Worm (Caenorhabditis elegans) whole organism, L2 larva: ENCODE measurements around the gene irld-47.

Experiments used
- aly-2 ChIP-seq: fragments of 150-350 bp; optimal IDR thresholded peaks from 2 replicates; lab custom pipeline; 2014; ENCODE audit warnings: missing biosample characterization, missing genetic modification characterization
- ama-1 ChIP-seq: fragments of 150-350 bp; optimal IDR thresholded peaks from 2 replicates; lab custom pipeline; 2018; ENCODE audit warnings: inconsistent platforms
- ceh-82 ChIP-seq: fragments of 150-350 bp; optimal IDR thresholded peaks from 2 replicates; lab custom pipeline; 2014; ENCODE audit warnings: missing biosample characterization, missing genetic modification characterization
- fos-1 ChIP-seq: fragments of 150-350 bp; optimal IDR thresholded peaks from 2 replicates; lab custom pipeline; 2014; ENCODE audit warnings: missing biosample characterization, missing genetic modification characterization
- gmeb-1 ChIP-seq: fragments of 150-350 bp; optimal IDR thresholded peaks from 2 replicates; lab custom pipeline; 2014; ENCODE audit warnings: missing biosample characterization, missing genetic modification characterization
- lin-13 ChIP-seq: fragments of 150-350 bp; optimal IDR thresholded peaks from 2 replicates; lab custom pipeline; 2014; ENCODE audit warnings: missing biosample characterization, missing genetic modification reagents, missing genetic modification characterization
- lin-39 ChIP-seq: fragments of 150-350 bp; optimal IDR thresholded peaks from 2 replicates; lab custom pipeline; 2014; ENCODE audit warnings: missing biosample characterization, missing genetic modification reagents, missing genetic modification characterization
- lsy-2 ChIP-seq, 2 experiments: fragments of 150-350 bp in 1 of 2; sonication (generic microtip) in 1 of 2; optimal IDR thresholded peaks; 2 replicates each; lab custom pipeline; 2014 to 2017; ENCODE audit warnings: missing biosample characterization in 2 of 2, missing genetic modification characterization in 2 of 2
- mbf-1 ChIP-seq: sonication (generic microtip); optimal IDR thresholded peaks from 2 replicates; lab custom pipeline; 2017; ENCODE audit warnings: missing biosample characterization, missing genetic modification characterization
- nhr-237 ChIP-seq: fragments of 150-350 bp; optimal IDR thresholded peaks from 2 replicates; lab custom pipeline; 2014; ENCODE audit warnings: missing biosample characterization, missing genetic modification characterization
- skn-1 ChIP-seq: sonication (generic microtip); optimal IDR thresholded peaks from 2 replicates; lab custom pipeline; 2017; ENCODE audit warnings: missing biosample characterization, missing genetic modification characterization
- unc-55 ChIP-seq: fragments of 150-350 bp; sonication (generic microtip); optimal IDR thresholded peaks from 3 replicates; lab custom pipeline; 2014; ENCODE audit warnings: missing biosample characterization, missing genetic modification reagents, missing genetic modification characterization
- unc-62 ChIP-seq: fragments of 150-350 bp; optimal IDR thresholded peaks from 2 replicates; lab custom pipeline; 2014; ENCODE audit warnings: missing biosample characterization, missing genetic modification reagents, missing genetic modification characterization
- zag-1 ChIP-seq: fragments of 150-350 bp; optimal IDR thresholded peaks from 2 replicates; lab custom pipeline; 2014; ENCODE audit warnings: missing biosample characterization, missing genetic modification characterization

- TF ChIP-seq fos-1 (tag; lab: Kevin White, UChicago) (no peak), nhr-237 (tag; lab: Kevin White, UChicago) (no peak), lin-39 (tag; lab: Kevin White, UChicago) (no peak), ama-1 (no peak), ceh-82 (tag; lab: Kevin White, UChicago) (no peak), skn-1 (tag; lab: Kevin White, UChicago) (no peak), unc-62 (GFP tag; lab: Kevin White, UChicago) (no peak), gmeb-1 (tag; lab: Kevin White, UChicago) (no peak), unc-55 (GFP tag; lab: Kevin White, UChicago) (no peak), aly-2 (tag; lab: Kevin White, UChicago) (no peak), mbf-1 (tag; lab: Kevin White, UChicago) (no peak), zag-1 (tag; lab: Kevin White, UChicago) (no peak), lsy-2 (tag; optimal IDR thresholded peaks at IDR 0.05; lab: Kevin White, UChicago) (no peak), lin-13 (GFP tag; lab: Kevin White, UChicago) (no peak)
Observed at ce11 chrII:7842053-7842452, 19.7 kb upstream of the irld-47 start, which contains the start of gene klp-3.
